Fruit fly (Drosophila melanogaster) whole organism, embryonic: ENCODE data around the gene spel1.

ENCODE experiments used
- Atf-2 ChIP-seq: fragments of 200-800 bp; sonication (Bioruptor generic); optimal IDR thresholded peaks from 2 replicates; lab custom pipeline; 2016; ENCODE audit warnings: missing biosample characterization, missing genetic modification characterization
- B-H2 ChIP-seq: fragments of 200-800 bp; sonication (Bioruptor generic); optimal IDR thresholded peaks from 2 replicates; lab custom pipeline; 2018; ENCODE audit warnings: missing biosample characterization, mild to moderate bottlenecking, missing genetic modification characterization
- BEAF-32 ChIP-seq: fragments of 200-800 bp; sonication (Bioruptor generic); optimal IDR thresholded peaks from 3 replicates; lab custom pipeline; 2017; ENCODE audit warnings: missing biosample characterization, missing genetic modification characterization, mild to moderate bottlenecking, moderate library complexity, missing genetic modification reagents
- Bdp1 ChIP-seq: fragments of 200-800 bp; sonication (Bioruptor generic); optimal IDR thresholded peaks from 3 replicates; lab custom pipeline; 2016; ENCODE audit warnings: missing biosample characterization, missing genetic modification characterization
- Blimp-1 ChIP-seq: fragments of 200-800 bp; sonication (Bioruptor generic); optimal IDR thresholded peaks from 3 replicates; lab custom pipeline; 2018; ENCODE audit warnings: missing biosample characterization, missing genetic modification characterization, mild to moderate bottlenecking, moderate library complexity, missing genetic modification reagents
- BtbVII ChIP-seq: fragments of 200-800 bp; sonication (Bioruptor generic); optimal IDR thresholded peaks from 3 replicates; lab custom pipeline; 2017; ENCODE audit warnings: missing biosample characterization, mild to moderate bottlenecking, missing genetic modification characterization
- Bteb2 ChIP-seq: fragments of 200-800 bp; sonication (Bioruptor generic); optimal IDR thresholded peaks from 2 replicates; lab custom pipeline; 2016; ENCODE audit warnings: missing biosample characterization, missing genetic modification characterization
- C15 ChIP-seq: fragments of 200-800 bp; sonication (Bioruptor generic); IDR thresholded peaks from 3 replicates; pipeline ENCODE4 v1.3.6; 2022; ENCODE audit warnings: missing biosample characterization, missing genetic modification characterization
- CG10147 ChIP-seq: fragments of 200-800 bp; sonication (Bioruptor generic); optimal IDR thresholded peaks from 2 replicates; lab custom pipeline; 2019; ENCODE audit warnings: missing biosample characterization, mild to moderate bottlenecking, missing genetic modification characterization, moderate library complexity
- CG11093 ChIP-seq: fragments of 200-800 bp; sonication (Bioruptor generic); IDR thresholded peaks from 3 replicates; pipeline ENCODE4 v1.3.6; 2022; ENCODE audit warnings: missing biosample characterization, missing genetic modification characterization
- CG15514 ChIP-seq: fragments of 200-800 bp; sonication (Bioruptor generic); optimal IDR thresholded peaks from 3 replicates; lab custom pipeline; 2017; ENCODE audit warnings: missing biosample characterization, missing genetic modification characterization, mild to moderate bottlenecking, moderate library complexity, missing genetic modification reagents
- CG17359 ChIP-seq: fragments of 200-800 bp; sonication (Bioruptor generic); optimal IDR thresholded peaks from 3 replicates; lab custom pipeline; 2018; ENCODE audit warnings: missing biosample characterization, mild to moderate bottlenecking, missing genetic modification characterization, moderate library complexity
- CG2889 ChIP-seq: fragments of 200-800 bp; sonication (Bioruptor generic); IDR thresholded peaks from 3 replicates; pipeline ENCODE4 v1.3.6; 2022; ENCODE audit warnings: missing biosample characterization, missing genetic modification characterization
- CG3281 ChIP-seq: fragments of 200-800 bp; sonication (Bioruptor generic); optimal IDR thresholded peaks from 3 replicates; lab custom pipeline; 2017; ENCODE audit warnings: missing biosample characterization, mild to moderate bottlenecking, missing genetic modification characterization
- CG33213 ChIP-seq: fragments of 200-800 bp; sonication (Bioruptor generic); optimal IDR thresholded peaks from 3 replicates; lab custom pipeline; 2016; ENCODE audit warnings: missing biosample characterization, missing genetic modification characterization
- CG4730 ChIP-seq: fragments of 200-800 bp; sonication (Bioruptor generic); IDR thresholded peaks from 2 replicates; pipeline ENCODE4 v1.3.6; 2022; ENCODE audit warnings: missing biosample characterization, missing genetic modification characterization
- CG6689 ChIP-seq: fragments of 200-800 bp; sonication (Bioruptor generic); IDR thresholded peaks from 2 replicates; pipeline ENCODE4 v1.3.6; 2022; ENCODE audit warnings: missing biosample characterization, missing genetic modification characterization
- CG7271 ChIP-seq: fragments of 200-800 bp; sonication (Bioruptor generic); optimal IDR thresholded peaks from 2 replicates; lab custom pipeline; 2018; ENCODE audit warnings: missing biosample characterization, mild to moderate bottlenecking, missing genetic modification characterization, moderate library complexity
- Drgx ChIP-seq: fragments of 200-800 bp; sonication (Bioruptor generic); IDR thresholded peaks from 2 replicates; pipeline ENCODE4 v1.3.6; 2022; ENCODE audit warnings: missing biosample characterization, missing genetic modification characterization
- Ets97D ChIP-seq: fragments of 200-800 bp; sonication (Bioruptor generic); optimal IDR thresholded peaks from 3 replicates; lab custom pipeline; 2016; ENCODE audit warnings: missing biosample characterization, missing genetic modification characterization
- GATAe ChIP-seq: fragments of 200-800 bp; sonication (Bioruptor generic); conservative IDR thresholded peaks from 2 replicates; pipeline ENCODE4 v1.3.6; 2022; ENCODE audit warnings: missing biosample characterization, missing genetic modification characterization
- Gsc ChIP-seq: fragments of 200-800 bp; sonication (Bioruptor generic); IDR thresholded peaks from 2 replicates; pipeline ENCODE4 v1.3.6; 2022; ENCODE audit warnings: missing biosample characterization, missing genetic modification characterization
- HLH54F ChIP-seq: fragments of 200-800 bp; sonication (Bioruptor generic); optimal IDR thresholded peaks from 3 replicates; lab custom pipeline; 2016; ENCODE audit warnings: missing biosample characterization, missing genetic modification characterization
- HmgD ChIP-seq: fragments of 200-800 bp; sonication (Bioruptor generic); optimal IDR thresholded peaks from 3 replicates; lab custom pipeline; 2016; ENCODE audit warnings: missing biosample characterization, missing genetic modification characterization
- Hr78 ChIP-seq, 2 experiments: fragments of 200-800 bp in 1 of 2; fragments of >200 bp in 1 of 2; sonication (Bioruptor generic) in 1 of 2; optimal IDR thresholded peaks; 2 replicates each; lab custom pipeline; 2017 to 2019; ENCODE audit warnings: missing biosample characterization in 2 of 2, missing genetic modification characterization in 2 of 2, mild to moderate bottlenecking in 1 of 2, moderate library complexity in 1 of 2
- Med ChIP-seq: fragments of 200-800 bp; sonication (Bioruptor generic); peaks from one replicate; lab custom pipeline; 2016; ENCODE audit warnings: missing biosample characterization, missing genetic modification characterization, mild to moderate bottlenecking, inconsistent platforms, moderate library complexity
- Nf-YA ChIP-seq: fragments of 200-800 bp; sonication (Bioruptor generic); IDR thresholded peaks from 2 replicates; pipeline ENCODE4 v1.3.6; 2022; ENCODE audit warnings: missing biosample characterization, missing genetic modification characterization
- Oli ChIP-seq: fragments of 200-800 bp; sonication (Bioruptor generic); optimal IDR thresholded peaks from 2 replicates; lab custom pipeline; 2018; ENCODE audit warnings: missing biosample characterization, mild to moderate bottlenecking, missing genetic modification characterization, moderate library complexity
- Pdp1 ChIP-seq, 2 experiments: fragments of 200-800 bp; sonication (Bioruptor generic); optimal IDR thresholded peaks; 3 replicates each; lab custom pipeline; 2016; ENCODE audit warnings: missing biosample characterization in 2 of 2, missing genetic modification characterization in 2 of 2, mild to moderate bottlenecking in 1 of 2, moderate library complexity in 1 of 2
- abd-A ChIP-seq: fragments of 200-800 bp; sonication (Bioruptor generic); optimal IDR thresholded peaks from 3 replicates; lab custom pipeline; 2019; ENCODE audit warnings: missing biosample characterization, mild to moderate bottlenecking, missing genetic modification characterization, moderate library complexity
- ash1 ChIP-seq: fragments of 200-800 bp; sonication (Bioruptor generic); optimal IDR thresholded peaks from 2 replicates; lab custom pipeline; 2018; ENCODE audit warnings: missing biosample characterization, mild to moderate bottlenecking, missing genetic modification characterization
- btn ChIP-seq: fragments of 200-800 bp; sonication (Bioruptor generic); optimal IDR thresholded peaks from 2 replicates; lab custom pipeline; 2016; ENCODE audit warnings: missing biosample characterization, missing genetic modification characterization
- cg ChIP-seq: fragments of 200-800 bp; sonication (Bioruptor generic); optimal IDR thresholded peaks from 3 replicates; lab custom pipeline; 2019; ENCODE audit warnings: missing biosample characterization, mild to moderate bottlenecking, missing genetic modification characterization, moderate library complexity
- da ChIP-seq: fragments of 200-800 bp; sonication (Bioruptor generic); optimal IDR thresholded peaks from 2 replicates; lab custom pipeline; 2016; ENCODE audit warnings: missing biosample characterization, missing genetic modification characterization
- dmrt99B ChIP-seq: fragments of 200-800 bp; sonication (Bioruptor generic); optimal IDR thresholded peaks from 2 replicates; lab custom pipeline; 2018; ENCODE audit warnings: missing biosample characterization, mild to moderate bottlenecking, missing genetic modification characterization, moderate library complexity
- ftz-f1 ChIP-seq: fragments of 200-800 bp; sonication (Bioruptor generic); optimal IDR thresholded peaks from 2 replicates; lab custom pipeline; 2016; ENCODE audit warnings: missing biosample characterization, missing genetic modification characterization
- gro ChIP-seq: fragments of 200-800 bp; sonication (Bioruptor generic); optimal IDR thresholded peaks from 2 replicates; lab custom pipeline; 2016; ENCODE audit warnings: missing biosample characterization, missing genetic modification characterization
- gsb ChIP-seq: fragments of 200-800 bp; sonication (Bioruptor generic); IDR thresholded peaks from 2 replicates; pipeline ENCODE4 v1.3.6; 2022; ENCODE audit warnings: missing biosample characterization, missing genetic modification characterization
- gsb-n ChIP-seq: fragments of 200-800 bp; sonication (Bioruptor generic); optimal IDR thresholded peaks from 3 replicates; lab custom pipeline; 2018; ENCODE audit warnings: missing biosample characterization, mild to moderate bottlenecking, missing genetic modification characterization
- kah ChIP-seq: fragments of 200-800 bp; sonication (Bioruptor generic); optimal IDR thresholded peaks from 2 replicates; lab custom pipeline; 2018; ENCODE audit warnings: missing biosample characterization, mild to moderate bottlenecking, missing genetic modification characterization
- prd ChIP-seq, 3 experiments: fragments of >200 bp in 2 of 3; fragments of 200-800 bp in 1 of 3; sonication (Bioruptor generic) in 1 of 3; optimal IDR thresholded peaks in 2 of 3; IDR thresholded peaks in 1 of 3; 2 replicates in 2 of 3; 3 replicates in 1 of 3; pipeline versions ENCODE4 v1.3.6 to Lab custom; 2017 to 2022; ENCODE audit warnings: missing biosample characterization in 1 of 3, missing genetic modification characterization in 1 of 3
- row ChIP-seq: fragments of 200-800 bp; sonication (Bioruptor generic); IDR thresholded peaks from 3 replicates; pipeline ENCODE4 v1.3.6; 2022; ENCODE audit warnings: missing biosample characterization, missing genetic modification characterization
- sqz ChIP-seq: fragments of 200-800 bp; sonication (Bioruptor generic); optimal IDR thresholded peaks from 3 replicates; lab custom pipeline; 2018; ENCODE audit warnings: missing biosample characterization, mild to moderate bottlenecking, missing genetic modification characterization
- tap ChIP-seq: fragments of 200-800 bp; optimal IDR thresholded peaks from 3 replicates; lab custom pipeline; 2019; ENCODE audit warnings: missing biosample characterization, mild to moderate bottlenecking, missing genetic modification characterization, moderate library complexity
- tin ChIP-seq: fragments of 200-800 bp; sonication (Bioruptor generic); optimal IDR thresholded peaks from 3 replicates; lab custom pipeline; 2016; ENCODE audit warnings: missing biosample characterization, missing genetic modification characterization
- vvl ChIP-seq: fragments of 200-800 bp; sonication (Bioruptor generic); IDR thresholded peaks from 2 replicates; pipeline ENCODE4 v1.3.6; 2022; ENCODE audit warnings: missing biosample characterization, missing genetic modification characterization
- wdn ChIP-seq: fragments of 200-800 bp; sonication (Bioruptor generic); IDR thresholded peaks from 2 replicates; pipeline ENCODE4 v1.3.6; 2022; ENCODE audit warnings: missing biosample characterization, missing genetic modification characterization
- wor ChIP-seq: fragments of 200-800 bp; sonication (Bioruptor generic); IDR thresholded peaks from 2 replicates; pipeline ENCODE4 v1.3.6; 2022; ENCODE audit warnings: missing biosample characterization, missing genetic modification characterization

The spel1 gene

dm6 chr2L:14356793-14357372 lies 5.0 kb upstream of the spel1 start (continued):
- TF ChIP-seq Blimp-1 (peak; percentile 12), CG7271 (tag; lab: Kevin White, UChicago) (no peak), CG2889 (GFP tag; lab: Robert Waterston, UW) (no peak), Gsc (GFP tag; lab: Robert Waterston, UW) (no peak), vvl (GFP tag; lab: Robert Waterston, UW) (no peak), sqz (GFP tag; lab: Kevin White, UChicago) (peak; percentile 60), CG10147 (GFP tag; lab: Kevin White, UChicago) (no peak), CG17359 (peak; percentile 25), Hr78 (GFP tag; optimal IDR thresholded peaks at IDR 0.05; lab: Kevin White, UChicago) (peak in 1 of 2 experiments; percentile 91), Med (GFP tag; lab: Kevin White, UChicago) (peak; percentile 76), prd (optimal IDR thresholded peaks at IDR 0.05; lab: Kevin White, UChicago) (no peak), prd (GFP tag; IDR thresholded peaks at IDR 0.05; lab: Robert Waterston, UW) (no peak), C15 (no peak), GATAe (GFP tag; lab: Robert Waterston, UW) (no peak), ash1 (GFP tag; lab: Kevin White, UChicago) (no peak)

DNA sequence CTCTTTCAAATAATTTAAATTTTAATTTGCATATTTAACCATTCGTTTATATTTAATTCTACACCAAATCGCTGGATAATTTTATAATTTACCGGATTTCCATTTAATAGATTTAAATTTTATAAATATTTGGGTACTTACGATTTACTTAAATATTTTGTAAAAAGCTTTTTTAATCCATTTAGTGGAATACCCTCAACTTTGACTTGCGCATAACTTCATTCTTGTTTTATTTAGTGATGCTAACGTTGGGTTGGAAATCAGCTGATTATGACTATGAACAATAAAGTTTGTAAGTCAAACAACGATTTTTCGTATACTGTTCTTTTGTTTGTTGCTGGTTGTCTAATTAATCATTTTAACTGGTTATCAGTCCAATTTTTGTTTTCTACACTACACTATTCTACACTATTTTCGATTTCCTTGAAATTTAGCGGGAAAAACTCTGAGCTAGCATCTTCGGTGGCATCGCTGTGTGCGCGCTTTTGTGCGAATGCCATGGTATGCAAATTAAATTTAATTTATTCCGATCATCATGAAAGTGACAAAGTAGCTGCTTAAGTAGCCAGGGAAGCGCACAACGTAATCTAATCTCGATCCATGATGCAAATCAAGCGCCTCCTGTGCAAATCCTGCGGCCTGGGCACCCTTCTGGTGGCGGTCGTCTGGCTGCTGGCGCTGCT lies 2.9 kb upstream of the spel1 start, which contains the start of gene Pgant35A:
Gene Pgant35A (plus strand): TSS at position 473 of the 683 bp plus-strand sequence.
- TF ChIP-seq BtbVII (GFP tag; lab: Kevin White, UChicago) (no peak), CG15514 (GFP tag; lab: Kevin White, UChicago) (peak; percentile 23), B-H2 (GFP tag; lab: Kevin White, UChicago) (peak; percentile 21), Oli (tag; lab: Kevin White, UChicago) (peak; percentile 22), da (GFP tag; lab: Kevin White, UChicago) (no peak), gro (peak; percentile 34), abd-A (tag; lab: Kevin White, UChicago) (peak; percentile 74), Bteb2 (no peak), kah (GFP tag; lab: Kevin White, UChicago) (no peak), CG11093 (GFP tag; lab: Robert Waterston, UW) (no peak), HLH54F (peak; percentile 31), Pdp1 (GFP tag; optimal IDR thresholded peaks at IDR 0.05; lab: Kevin White, UChicago) (peak; percentile 6 to 21), cg (GFP tag; lab: Kevin White, UChicago) (no peak), C15 (no peak), HmgD (GFP tag; lab: Kevin White, UChicago) (no peak), Bdp1 (GFP tag; lab: Kevin White, UChicago) (no peak), CG3281 (GFP tag; lab: Kevin White, UChicago) (no peak), gsb-n (tag; lab: Kevin White, UChicago) (no peak), CG6689 (GFP tag; lab: Robert Waterston, UW) (0 out of 2 replicates have a peak, but pooled peaks have one; percentile 24), tin (GFP tag; lab: Kevin White, UChicago) (no peak), Drgx (GFP tag; lab: Robert Waterston, UW) (no peak), gsb (GFP tag; lab: Robert Waterston, UW) (no peak), wdn (GFP tag; lab: Robert Waterston, UW) (no peak), row (GFP tag; lab: Robert Waterston, UW) (peak; percentile 95), ftz-f1 (peak; percentile 60), Ets97D (GFP tag; lab: Kevin White, UChicago) (peak; percentile 8), CG4730 (no peak), dmrt99B (tag; lab: Kevin White, UChicago) (peak; percentile 32), BEAF-32 (GFP tag; lab: Kevin White, UChicago) (peak; percentile 32), Atf-2 (GFP tag; lab: Kevin White, UChicago) (no peak), Nf-YA (no peak), tap (peak; percentile 31), CG33213 (GFP tag; lab: Kevin White, UChicago) (no peak), btn (no peak), wor (no peak)
